Worm (Caenorhabditis elegans): ENCODE data around the gene ZK666.8.
A peak's percentile ranks its signal among the peaks of the same experiment; 100 is the strongest.

Gene ZK666.8

ce11 chrII:10527649-10528134, 34.8 kb upstream of the ZK666.8 start, which contains the start of gene mab-10 (continued):
- TF ChIP-seq lin-35 (GFP tag; optimal IDR thresholded peaks at IDR 0.05) (no peak), ztf-25 (GFP tag; IDR thresholded peaks at IDR 0.05) (no peak), snpc-1.1 (tag; optimal IDR thresholded peaks at IDR 0.05; ENCODE audit: insufficient read depth) (no peak), ceh-27 (GFP tag; optimal IDR thresholded peaks at IDR 0.05) (peak; percentile 35), K12H6.12 (tag; optimal IDR thresholded peaks at IDR 0.05) (peak; percentile 44), pbrm-1 (GFP tag; IDR thresholded peaks at IDR 0.05) (no peak), ztf-28 (GFP tag; IDR thresholded peaks at IDR 0.05) (no peak)

- TF ChIP-seq F52B5.7 (tag; optimal IDR thresholded peaks at IDR 0.05), result no peak
- no peak for TF ChIP-seq Y53G8AR.9 (GFP tag; conservative IDR thresholded peaks at IDR 0.05)
- no peak for TF ChIP-seq attf-5 (GFP tag; optimal IDR thresholded peaks at IDR 0.05)
- TF ChIP-seq rpc-1 (optimal IDR thresholded peaks at IDR 0.05), result no peak
- TF ChIP-seq rpc-1 (tag; optimal IDR thresholded peaks at IDR 0.05), result no peak
- no peak for TF ChIP-seq tlf-1 (GFP tag; optimal IDR thresholded peaks at IDR 0.05)
- TF ChIP-seq snpc-4 (GFP tag; optimal IDR thresholded peaks at IDR 0.05), result no peak
- TF ChIP-seq snpc-4 (tag; optimal IDR thresholded peaks at IDR 0.05), result no peak
- TF ChIP-seq ceh-27 (GFP tag; optimal IDR thresholded peaks at IDR 0.05), result no peak
- no peak for TF ChIP-seq Y79H2A.3 (GFP tag; conservative IDR thresholded peaks at IDR 0.05)
- TF ChIP-seq tbp1 (GFP tag; optimal IDR thresholded peaks at IDR 0.05), result no peak
- no peak for TF ChIP-seq ceh-91 (GFP tag; IDR thresholded peaks at IDR 0.05)
- no peak for TF ChIP-seq xnd-1 (tag; optimal IDR thresholded peaks at IDR 0.05)
- TF ChIP-seq C06A6.2 (GFP tag; conservative IDR thresholded peaks at IDR 0.05), result no peak
- TF ChIP-seq cebp-2 (GFP tag; IDR thresholded peaks at IDR 0.05), result no peak
- TF ChIP-seq nfya-2 (GFP tag; IDR thresholded peaks at IDR 0.05), result no peak
- TF ChIP-seq ztf-28 (GFP tag; IDR thresholded peaks at IDR 0.05), result no peak
- TF ChIP-seq sdz-38 (tag; optimal IDR thresholded peaks at IDR 0.05), result no peak
- no peak for TF ChIP-seq rec-8 (tag; optimal IDR thresholded peaks at IDR 0.05)
- no peak for TF ChIP-seq mel-28 (tag; optimal IDR thresholded peaks at IDR 0.05; ENCODE audit: borderline replicate concordance)
These were observed 32.2 kb upstream of the ZK666.8 start for ce11 chrII:10525134-10525533.

ce11 chrII:10524374-10524773, 31.4 kb upstream of the ZK666.8 start, which contains the start of gene F59B10.6:
Gene F59B10.6, minus strand, starts transcription at chrII:10524474.
- TF ChIP-seq zfh-2 (GFP tag; conservative IDR thresholded peaks at IDR 0.05) (no peak), ceh-40 (GFP tag; IDR thresholded peaks at IDR 0.05) (no peak), madf-8 (GFP tag; conservative IDR thresholded peaks at IDR 0.05) (no peak), egrh-3 (GFP tag; IDR thresholded peaks at IDR 0.05) (no peak), lin-35 (GFP tag; optimal IDR thresholded peaks at IDR 0.05) (no peak), F52B5.7 (tag; optimal IDR thresholded peaks at IDR 0.05) (no peak), mcd-1 (GFP tag; IDR thresholded peaks at IDR 0.05) (no peak)

ce11 chrII:10523583-10523982, 30.6 kb upstream of the ZK666.8 start, which contains the start of gene F59B10.5:
Gene F59B10.5, minus strand, starts transcription at chrII:10523683.
- no peak for TF ChIP-seq hrde-1 (tag; optimal IDR thresholded peaks at IDR 0.05; ENCODE audit: borderline replicate concordance)
- TF ChIP-seq unc-130 (GFP tag; optimal IDR thresholded peaks at IDR 0.05), result no peak
- no peak for TF ChIP-seq sea-2 (GFP tag; IDR thresholded peaks at IDR 0.05)
- TF ChIP-seq him-1 (tag; optimal IDR thresholded peaks at IDR 0.05), result no peak
- no peak for TF ChIP-seq dpff-1 (tag; optimal IDR thresholded peaks at IDR 0.05)
- TF ChIP-seq attf-6 (GFP tag; IDR thresholded peaks at IDR 0.05), result no peak
- TF ChIP-seq repo-1 (tag; optimal IDR thresholded peaks at IDR 0.05), result no peak
- TF ChIP-seq unc-62 (GFP tag; optimal IDR thresholded peaks at IDR 0.05), result no peak
- no peak for TF ChIP-seq lin-26 (GFP tag; IDR thresholded peaks at IDR 0.05)
- TF ChIP-seq T26A5.8 (tag; optimal IDR thresholded peaks at IDR 0.05), result no peak
